Fruit fly (Drosophila melanogaster) whole organism, wandering third instar larva: ENCODE data around the gene CG32267.

Source experiments
- Dfd ChIP-seq: fragments of >200 bp; optimal IDR thresholded peaks from 2 replicates; lab custom pipeline; 2017; ENCODE audit warnings: missing biosample characterization, missing genetic modification characterization
- Hnf4 ChIP-seq: fragments of 200-800 bp; sonication (Bioruptor generic); optimal IDR thresholded peaks from 2 replicates; lab custom pipeline; 2016; ENCODE audit warnings: missing biosample characterization, mild to moderate bottlenecking, missing genetic modification characterization
- pan ChIP-seq: fragments of >200 bp; optimal IDR thresholded peaks from 2 replicates; lab custom pipeline; 2017

DNA sequence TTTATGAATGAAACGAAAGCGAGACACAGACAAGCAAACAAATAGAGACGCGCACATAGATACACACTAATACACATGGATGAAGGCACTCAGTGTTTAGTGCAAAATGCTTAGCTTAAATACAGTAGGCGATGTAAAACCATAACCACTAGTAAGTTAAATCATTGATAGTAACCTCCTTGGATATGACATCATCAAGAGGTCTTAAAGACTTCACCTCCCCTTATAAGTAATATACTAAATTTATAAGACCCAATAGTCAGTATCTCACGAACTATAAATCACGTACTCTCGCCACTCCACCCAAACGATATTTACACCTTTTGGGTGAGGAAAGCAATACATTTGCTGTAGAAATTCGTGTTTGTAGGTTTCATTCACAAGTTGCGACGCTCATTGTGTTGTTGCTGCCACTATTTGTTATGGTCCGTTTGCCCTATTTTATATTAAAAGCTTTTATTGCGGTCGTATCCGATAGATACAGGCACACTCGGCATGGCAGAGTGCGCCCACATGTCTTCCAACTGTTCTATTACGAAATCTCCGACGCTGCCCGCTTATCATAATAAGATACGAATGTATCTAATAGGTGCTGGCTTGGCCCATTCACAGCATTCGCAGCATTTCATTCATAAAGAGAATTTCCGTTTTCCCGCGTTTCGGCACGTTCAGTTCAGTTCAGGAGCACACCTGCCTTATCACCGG lies 34.1 kb downstream of the CG32267 start:
- no peak for TF ChIP-seq Dfd (GFP tag; lab: Kevin White, UChicago)
- TF ChIP-seq pan (lab: Kevin White, UChicago): no peak
- TF ChIP-seq Hnf4 (GFP tag; lab: Kevin White, UChicago): no peak
